Worm (Caenorhabditis elegans) whole organism, L4 larva: ENCODE measurements around the gene T25E12.16.
A peak's percentile ranks its signal among the peaks of the same experiment; 100 is the strongest.

Experiments used
- aha-1 ChIP-seq: fragments of 150-350 bp; peaks from one replicate; lab custom pipeline; 2014; ENCODE audit warnings: missing biosample characterization, missing genetic modification characterization
- gei-8 ChIP-seq: fragments of 200-800 bp; sonication (Bioruptor generic); optimal IDR thresholded peaks from 2 replicates; lab custom pipeline; 2018; ENCODE audit warnings: mild to moderate bottlenecking, missing genetic modification characterization, missing compliant biosample characterization
- ztf-11 ChIP-seq: fragments of 150-350 bp; optimal IDR thresholded peaks from 2 replicates; lab custom pipeline; 2014; ENCODE audit warnings: missing biosample characterization, missing genetic modification characterization

The T25E12.16 gene

ce11 chrV:16683359-16683758 is 50.2 kb downstream of the T25E12.16 start:
- TF ChIP-seq gei-8 (GFP tag; lab: Kevin White, UChicago) (no peak), ztf-11 (no peak), aha-1 (tag; lab: Kevin White, UChicago) (peak; percentile 91)
- TF ChIP-seq, all 104 proteins: peak for 1
